Worm (Caenorhabditis elegans) whole organism, L2 larva: ENCODE results near the gene T18D3.1.

Experiments
- blmp-1 ChIP-seq: sonication (generic microtip); optimal IDR thresholded peaks from 2 replicates; lab custom pipeline; 2017; ENCODE audit warnings: missing genetic modification characterization, mild to moderate bottlenecking, missing compliant biosample characterization, antibody characterized with exemption, moderate library complexity; ENCODE audit not compliant: insufficient read depth
- fos-1 ChIP-seq: fragments of 150-350 bp; optimal IDR thresholded peaks from 2 replicates; lab custom pipeline; 2014; ENCODE audit warnings: missing biosample characterization, missing genetic modification characterization
- lin-13 ChIP-seq: fragments of 150-350 bp; optimal IDR thresholded peaks from 2 replicates; lab custom pipeline; 2014; ENCODE audit warnings: missing biosample characterization, missing genetic modification reagents, missing genetic modification characterization
- nhr-21 ChIP-seq: fragments of 150-350 bp; optimal IDR thresholded peaks from 2 replicates; lab custom pipeline; 2014; ENCODE audit warnings: missing biosample characterization, missing genetic modification characterization
- unc-62 ChIP-seq: fragments of 150-350 bp; optimal IDR thresholded peaks from 2 replicates; lab custom pipeline; 2014; ENCODE audit warnings: missing biosample characterization, missing genetic modification reagents, missing genetic modification characterization
- ztf-4 ChIP-seq: fragments of 150-350 bp; optimal IDR thresholded peaks from 2 replicates; lab custom pipeline; 2014; ENCODE audit warnings: missing biosample characterization, missing genetic modification characterization

ce11 chrX:12478465-12478864 is 23.9 kb downstream of the T18D3.1 start:
- TF ChIP-seq fos-1 (tag; lab: Kevin White, UChicago) = no peak
- TF ChIP-seq lin-13 = no peak
- no peak for TF ChIP-seq nhr-21 (tag; lab: Kevin White, UChicago)
- no peak for TF ChIP-seq blmp-1
- TF ChIP-seq ztf-4 (tag; lab: Kevin White, UChicago) = no peak
- TF ChIP-seq unc-62 (GFP tag; lab: Kevin White, UChicago) = no peak
